Worm (Caenorhabditis elegans): Measurements from ENCODE around the gene ins-6.

DNA sequence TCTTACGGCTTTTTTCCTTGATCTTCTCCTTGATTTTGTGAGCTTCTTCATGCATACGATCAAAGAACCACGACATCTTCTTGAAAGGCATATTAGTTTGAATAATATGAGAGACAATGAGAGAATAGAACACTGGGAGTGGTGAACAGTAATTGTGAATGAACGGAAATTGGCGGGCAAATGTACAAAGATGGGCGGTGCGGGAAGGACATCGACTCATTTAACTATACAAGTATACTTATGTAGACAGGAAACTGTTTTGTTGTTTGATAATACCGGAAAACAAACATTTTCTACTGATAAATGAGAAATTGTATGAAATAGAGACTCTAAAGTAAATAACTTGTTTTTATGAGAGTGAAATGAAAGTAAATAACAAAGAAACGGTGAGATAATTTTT lies 44.8 kb downstream of the ins-6 start, which contains the start of gene R12C12.5:
- TF ChIP-seq ceh-19 (GFP tag; optimal IDR thresholded peaks at IDR 0.05) (no peak), hlh-15 (tag; optimal IDR thresholded peaks at IDR 0.05) (no peak), odd-2 (tag; optimal IDR thresholded peaks at IDR 0.05) (no peak), ceh-30 (tag; optimal IDR thresholded peaks at IDR 0.05) (no peak), fax-1 (tag; optimal IDR thresholded peaks at IDR 0.05) (no peak), tbx-2 (tag; optimal IDR thresholded peaks at IDR 0.05) (no peak), ceh-9 (tag; optimal IDR thresholded peaks at IDR 0.05) (no peak)
